Worm (Caenorhabditis elegans): ENCODE measurements around the gene B0252.5.

The B0252.5 gene

ce11 chrII:6932978-6933377 lies 14.3 kb upstream of the B0252.5 start:
- TF ChIP-seq nfya-1 (tag; optimal IDR thresholded peaks at IDR 0.05) (no peak), hlh-13 (GFP tag; optimal IDR thresholded peaks at IDR 0.05) (no peak), ceh-2 (tag; optimal IDR thresholded peaks at IDR 0.05) (no peak), ceh-31 (tag; optimal IDR thresholded peaks at IDR 0.05) (no peak), pha-4 (tag; optimal IDR thresholded peaks at IDR 0.05) (no peak), mec-3 (tag; optimal IDR thresholded peaks at IDR 0.05; ENCODE audit: borderline replicate concordance) (no peak)

ce11 chrII:6930072-6930471 lies 11.4 kb upstream of the B0252.5 start:
- TF ChIP-seq ceh-31 (tag; optimal IDR thresholded peaks at IDR 0.05) (no peak), ceh-34 (tag; optimal IDR thresholded peaks at IDR 0.05) (no peak), hlh-8 (tag; optimal IDR thresholded peaks at IDR 0.05) (no peak), hlh-13 (GFP tag; optimal IDR thresholded peaks at IDR 0.05) (no peak), Y22D7AL.16 (tag; optimal IDR thresholded peaks at IDR 0.05) (no peak), pha-2 (tag; optimal IDR thresholded peaks at IDR 0.05) (no peak), fax-1 (tag; optimal IDR thresholded peaks at IDR 0.05) (no peak), che-1 (tag; optimal IDR thresholded peaks at IDR 0.05) (no peak), elt-2 (tag; optimal IDR thresholded peaks at IDR 0.05) (no peak), ahr-1 (tag; optimal IDR thresholded peaks at IDR 0.05) (no peak)

- TF ChIP-seq hlh-30 (tag; optimal IDR thresholded peaks at IDR 0.05; ENCODE audit: insufficient read depth) = peak; percentile 66
- TF ChIP-seq syd-9 (tag; optimal IDR thresholded peaks at IDR 0.05) = no peak
- no peak for TF ChIP-seq pag-3 (tag; optimal IDR thresholded peaks at IDR 0.05; ENCODE audit: borderline replicate concordance)
- no peak for TF ChIP-seq unc-86 (tag; optimal IDR thresholded peaks at IDR 0.05)
These were observed 9.7 kb upstream of the B0252.5 start, which contains the start of gene flcn-1 for ce11 chrII:6928416-6928815. flcn-1 (plus strand) TSS chrII:6928763.

- TF ChIP-seq hlh-6 (tag; optimal IDR thresholded peaks at IDR 0.05) = no peak
- TF ChIP-seq ahr-1 (tag; optimal IDR thresholded peaks at IDR 0.05) = no peak
- no peak for TF ChIP-seq lin-11 (tag; optimal IDR thresholded peaks at IDR 0.05)
- no peak for TF ChIP-seq rnt-1 (tag; optimal IDR thresholded peaks at IDR 0.05)
- TF ChIP-seq unc-86 (tag; optimal IDR thresholded peaks at IDR 0.05) = no peak
- TF ChIP-seq ceh-22 (tag; optimal IDR thresholded peaks at IDR 0.05) = no peak
- TF ChIP-seq ceh-45 (GFP tag; IDR thresholded peaks at IDR 0.05) = no peak
- TF ChIP-seq pqm-1 (tag; optimal IDR thresholded peaks at IDR 0.05) = no peak
- TF ChIP-seq ceh-6 (GFP tag; optimal IDR thresholded peaks at IDR 0.05) = no peak
- no peak for TF ChIP-seq ceh-9 (tag; optimal IDR thresholded peaks at IDR 0.05)
- TF ChIP-seq eyg-1 (tag; optimal IDR thresholded peaks at IDR 0.05) = no peak
- no peak for TF ChIP-seq C38D4.7 (GFP tag; optimal IDR thresholded peaks at IDR 0.05)
- no peak for TF ChIP-seq pag-3 (tag; optimal IDR thresholded peaks at IDR 0.05; ENCODE audit: borderline replicate concordance)
- no peak for TF ChIP-seq ceh-14 (tag; optimal IDR thresholded peaks at IDR 0.05)
These were observed 8.9 kb upstream of the B0252.5 start, which contains the start of gene F22D3.4 for ce11 chrII:6927603-6928002. F22D3.4 (minus strand) TSS chrII:6927603.

- TF ChIP-seq nhr-232 (tag; optimal IDR thresholded peaks at IDR 0.05) (no peak), hlh-30 (tag; optimal IDR thresholded peaks at IDR 0.05; ENCODE audit: insufficient read depth) (no peak), ceh-45 (GFP tag; IDR thresholded peaks at IDR 0.05) (no peak), unc-86 (tag; optimal IDR thresholded peaks at IDR 0.05) (no peak), ceh-24 (tag; optimal IDR thresholded peaks at IDR 0.05) (no peak)
These were observed 8.4 kb upstream of the B0252.5 start for ce11 chrII:6927034-6927433.

- no peak for TF ChIP-seq pqm-1 (tag; optimal IDR thresholded peaks at IDR 0.05)
- TF ChIP-seq ceh-18 (tag; optimal IDR thresholded peaks at IDR 0.05) = peak; percentile 55
- TF ChIP-seq tbx-2 (tag; optimal IDR thresholded peaks at IDR 0.05) = peak; percentile 10
- peak; percentile 19 for TF ChIP-seq ceh-19 (GFP tag; optimal IDR thresholded peaks at IDR 0.05)
- TF ChIP-seq unc-42 (tag; optimal IDR thresholded peaks at IDR 0.05) = peak; percentile 16
- peak; percentile 1 for TF ChIP-seq pros-1 (tag; optimal IDR thresholded peaks at IDR 0.05)
- TF ChIP-seq syd-9 (tag; optimal IDR thresholded peaks at IDR 0.05) = peak; percentile 38
- peak; percentile 40 for TF ChIP-seq unc-55 (GFP tag; optimal IDR thresholded peaks at IDR 0.05)
- TF ChIP-seq ref-2 (tag; optimal IDR thresholded peaks at IDR 0.05) = no peak
- TF ChIP-seq ceh-34 (tag; optimal IDR thresholded peaks at IDR 0.05) = peak; percentile 30
- TF ChIP-seq fkh-10 (GFP tag; optimal IDR thresholded peaks at IDR 0.05) = no peak
- TF ChIP-seq ceh-31 (tag; optimal IDR thresholded peaks at IDR 0.05) = peak; percentile 53
These were observed 7.8 kb upstream of the B0252.5 start for ce11 chrII:6926488-6926887.

All from whole organism, late embryonic.